Comparison of ENCODE assay signal across 7 fruit fly cellular contexts in the genomic region with DNA sequence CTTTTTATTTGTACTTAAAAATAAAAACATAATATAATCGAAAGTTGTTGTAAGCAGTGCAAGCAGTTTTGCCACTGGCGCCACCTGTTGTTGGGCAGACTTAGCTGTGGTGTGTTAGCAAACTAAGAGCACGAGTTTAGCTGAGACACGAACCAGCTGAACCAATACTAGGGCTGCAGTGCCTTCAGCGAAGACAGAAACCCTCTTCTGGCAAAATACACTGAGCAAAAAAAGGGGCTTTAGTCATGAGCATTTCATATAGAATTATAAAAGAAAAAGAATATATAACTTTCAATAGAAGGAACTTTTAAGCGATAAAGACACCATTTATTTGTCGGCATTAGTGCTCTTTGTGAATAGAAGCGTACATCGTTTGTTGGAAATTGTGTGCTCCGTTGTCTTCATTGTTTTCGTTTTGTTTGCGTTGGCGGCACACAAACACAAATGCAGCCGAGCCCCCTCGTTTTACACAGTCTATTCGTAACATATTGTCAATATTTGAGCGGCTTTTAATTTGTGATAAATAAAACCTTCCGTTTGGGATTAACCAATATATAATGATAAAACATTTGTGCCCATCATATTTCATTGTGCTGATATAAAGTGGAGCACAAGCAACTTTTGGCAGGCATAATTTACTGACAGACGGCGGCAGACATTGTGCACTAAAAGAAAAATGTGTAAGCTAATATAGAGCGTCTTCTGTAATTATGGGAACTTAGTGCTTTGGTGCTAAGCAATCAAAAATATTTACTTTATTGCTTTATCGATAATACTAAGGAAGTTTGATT.
TF ChIP-seq lines count a peak whose summit lies in the region.

No protein-coding gene starts in this region.

- TF ChIP-seq CTCF in S2 (optimal IDR thresholded peaks at IDR 0.05; lab: Kevin White, UChicago), result peak; percentile 94 to 98
- TF ChIP-seq CTCF in whole organism, embryonic (GFP tag; optimal IDR thresholded peaks at IDR 0.05; lab: Kevin White, UChicago), result peak; percentile 96

TF ChIP-seq in Kc167, 6 proteins besides CTCF, POLR2A, EP300 and RAD21:
- TF ChIP-seq Myc (optimal IDR thresholded peaks at IDR 0.05; lab: Kevin White, UChicago) (no peak), h (optimal IDR thresholded peaks at IDR 0.05; lab: Kevin White, UChicago) (peak; percentile 96)

TF ChIP-seq in whole organism, adult, 20 proteins besides CTCF, POLR2A, EP300 and RAD21 (continues in another document):
- TF ChIP-seq pad (GFP tag; optimal IDR thresholded peaks at IDR 0.05; lab: Kevin White, UChicago), result peak; percentile 23
- peak; percentile 24 for TF ChIP-seq tj (GFP tag; optimal IDR thresholded peaks at IDR 0.05; lab: Kevin White, UChicago)
- peak; percentile 63 for TF ChIP-seq CG11617 (GFP tag; optimal IDR thresholded peaks at IDR 0.05; lab: Kevin White, UChicago)
- peak; percentile 13 for TF ChIP-seq Hr96 (GFP tag; optimal IDR thresholded peaks at IDR 0.05; lab: Kevin White, UChicago)
- TF ChIP-seq toe (GFP tag; optimal IDR thresholded peaks at IDR 0.05; lab: Kevin White, UChicago), result peak; percentile 62
- TF ChIP-seq CG33017 (tag; optimal IDR thresholded peaks at IDR 0.05; lab: Kevin White, UChicago), result peak; percentile 46
- peak; percentile 41 for TF ChIP-seq Crg-1 (GFP tag; optimal IDR thresholded peaks at IDR 0.05; lab: Kevin White, UChicago)
- no peak for TF ChIP-seq kay (GFP tag; lab: Kevin White, UChicago; ENCODE audit: borderline replicate concordance)
- peak; percentile 47 for TF ChIP-seq CG14711 (tag; optimal IDR thresholded peaks at IDR 0.05; lab: Kevin White, UChicago)
- TF ChIP-seq Mnt (GFP tag; optimal IDR thresholded peaks at IDR 0.05; lab: Kevin White, UChicago), result peak; percentile 45
- peak; percentile 58 for TF ChIP-seq CG5204 (GFP tag; optimal IDR thresholded peaks at IDR 0.05; lab: Kevin White, UChicago)
- peak; percentile 46 for TF ChIP-seq CG1620 (GFP tag; optimal IDR thresholded peaks at IDR 0.05; lab: Kevin White, UChicago)
- no peak for TF ChIP-seq ovo (GFP tag; optimal IDR thresholded peaks at IDR 0.05; lab: Kevin White, UChicago)
- peak; percentile 58 for TF ChIP-seq CG7045 (GFP tag; optimal IDR thresholded peaks at IDR 0.05; lab: Kevin White, UChicago)
- peak; percentile 7 for TF ChIP-seq CG7101 (tag; optimal IDR thresholded peaks at IDR 0.05; lab: Kevin White, UChicago)

TF ChIP-seq in whole organism, embryonic, 481 proteins besides CTCF, POLR2A, EP300 and RAD21 (continues in another document):
- peak; percentile 34 for TF ChIP-seq CG7271 (tag; optimal IDR thresholded peaks at IDR 0.05; lab: Kevin White, UChicago)
- peak; percentile 78 for TF ChIP-seq Mad (GFP tag; optimal IDR thresholded peaks at IDR 0.05; lab: Kevin White, UChicago)
- peak; percentile 51 for TF ChIP-seq CG6254 (GFP tag; optimal IDR thresholded peaks at IDR 0.05; lab: Kevin White, UChicago)
- TF ChIP-seq CG4730 (GFP tag; IDR thresholded peaks at IDR 0.05; lab: Robert Waterston, UW), result peak; percentile 67
- TF ChIP-seq CG14710 (tag; optimal IDR thresholded peaks at IDR 0.05; lab: Kevin White, UChicago), result peak; percentile 65
- peak; percentile 14 for TF ChIP-seq NC2β (GFP tag; optimal IDR thresholded peaks at IDR 0.05; lab: Kevin White, UChicago)
- no peak for TF ChIP-seq fru (optimal IDR thresholded peaks at IDR 0.05; lab: Kevin White, UChicago)
- peak; percentile 52 for TF ChIP-seq Fer3 (tag; optimal IDR thresholded peaks at IDR 0.05; lab: Kevin White, UChicago)
- peak; percentile 15 for TF ChIP-seq Dp (GFP tag; optimal IDR thresholded peaks at IDR 0.05; lab: Kevin White, UChicago)
- TF ChIP-seq BtbVII (GFP tag; optimal IDR thresholded peaks at IDR 0.05; lab: Kevin White, UChicago), result peak; percentile 82
- TF ChIP-seq mam (GFP tag; optimal IDR thresholded peaks at IDR 0.05; lab: Kevin White, UChicago), result peak; percentile 73
- peak; percentile 79 for TF ChIP-seq so (GFP tag; IDR thresholded peaks at IDR 0.05; lab: Robert Waterston, UW)
- TF ChIP-seq CG31388 (GFP tag; optimal IDR thresholded peaks at IDR 0.05; lab: Kevin White, UChicago), result peak; percentile 44
- TF ChIP-seq tx (GFP tag; optimal IDR thresholded peaks at IDR 0.05; lab: Kevin White, UChicago), result peak; percentile 11
- TF ChIP-seq ap (GFP tag; IDR thresholded peaks at IDR 0.05; lab: Robert Waterston, UW), result peak; percentile 59
- peak; percentile 98 for TF ChIP-seq CG31365 (tag; optimal IDR thresholded peaks at IDR 0.05; lab: Kevin White, UChicago)

TF ChIP-seq in whole organism, prepupa, 60 proteins besides CTCF, POLR2A, EP300 and RAD21 (continues in another document):
- TF ChIP-seq CG6163 (GFP tag; IDR thresholded peaks at IDR 0.05; lab: Robert Waterston, UW) (peak; percentile 84), eg (GFP tag; IDR thresholded peaks at IDR 0.05; lab: Robert Waterston, UW) (peak; percentile 90), CG1621 (tag; optimal IDR thresholded peaks at IDR 0.05; lab: Kevin White, UChicago) (no peak), lz (GFP tag; optimal IDR thresholded peaks at IDR 0.05; lab: Kevin White, UChicago) (peak; percentile 51), CG8319 (GFP tag; optimal IDR thresholded peaks at IDR 0.05; lab: Kevin White, UChicago) (no peak), CG6276 (GFP tag; optimal IDR thresholded peaks at IDR 0.05; lab: Kevin White, UChicago) (peak; percentile 62), fd85E (GFP tag; optimal IDR thresholded peaks at IDR 0.05; lab: Kevin White, UChicago) (no peak), achi (GFP tag; optimal IDR thresholded peaks at IDR 0.05; lab: Kevin White, UChicago) (peak; percentile 47), CG11762 (GFP tag; optimal IDR thresholded peaks at IDR 0.05; lab: Kevin White, UChicago; ENCODE audit: insufficient read depth) (peak; percentile 44), pdm3 (GFP tag; optimal IDR thresholded peaks at IDR 0.05; lab: Kevin White, UChicago) (peak; percentile 58), CG11294 (GFP tag; IDR thresholded peaks at IDR 0.05; lab: Robert Waterston, UW) (peak; percentile 48; the same call in 1 of the 2 replicates), acj6 (GFP tag; optimal IDR thresholded peaks at IDR 0.05; lab: Kevin White, UChicago) (peak; percentile 57), Ets21C (GFP tag; optimal IDR thresholded peaks at IDR 0.05; lab: Kevin White, UChicago) (no peak), CG6792 (GFP tag; optimal IDR thresholded peaks at IDR 0.05; lab: Kevin White, UChicago) (peak; percentile 25), OdsH (GFP tag; optimal IDR thresholded peaks at IDR 0.05; lab: Kevin White, UChicago) (peak; percentile 37), CG3032 (tag; optimal IDR thresholded peaks at IDR 0.05; lab: Kevin White, UChicago) (peak; percentile 60)

TF ChIP-seq in whole organism, pupa, 21 proteins besides CTCF, POLR2A, EP300 and RAD21 (continues in another document):
- TF ChIP-seq CG4496 (GFP tag; IDR thresholded peaks at IDR 0.05; lab: Robert Waterston, UW), result peak; percentile 89
- TF ChIP-seq CG10348 (GFP tag; IDR thresholded peaks at IDR 0.05; lab: Robert Waterston, UW), result 0 out of 2 replicates have a peak, but pooled peaks have one; percentile 12
- peak; percentile 48 for TF ChIP-seq Snoo (tag; optimal IDR thresholded peaks at IDR 0.05; lab: Kevin White, UChicago)
- peak; percentile 52 for TF ChIP-seq CG8159 (tag; optimal IDR thresholded peaks at IDR 0.05; lab: Kevin White, UChicago)
- peak; percentile 38 for TF ChIP-seq CG8301 (tag; optimal IDR thresholded peaks at IDR 0.05; lab: Kevin White, UChicago)
- peak; percentile 52 for TF ChIP-seq CG32121 (GFP tag; IDR thresholded peaks at IDR 0.05; lab: Robert Waterston, UW)
- peak; percentile 74 for TF ChIP-seq CG12605 (GFP tag; IDR thresholded peaks at IDR 0.05; lab: Robert Waterston, UW)
- peak; percentile 65 for TF ChIP-seq CG17806 (tag; optimal IDR thresholded peaks at IDR 0.05; lab: Kevin White, UChicago)
- TF ChIP-seq CG15710 (tag; optimal IDR thresholded peaks at IDR 0.05; lab: Kevin White, UChicago), result no peak
- TF ChIP-seq CG34367 (tag; optimal IDR thresholded peaks at IDR 0.05; lab: Kevin White, UChicago), result peak; percentile 49
- TF ChIP-seq rn (GFP tag; IDR thresholded peaks at IDR 0.05; lab: Robert Waterston, UW), result peak; percentile 72
- peak; percentile 31 for TF ChIP-seq CG9948 (tag; optimal IDR thresholded peaks at IDR 0.05; lab: Kevin White, UChicago)
- TF ChIP-seq Pif1B (GFP tag; optimal IDR thresholded peaks at IDR 0.05; lab: Kevin White, UChicago), result peak; percentile 36
- TF ChIP-seq CG13204 (GFP tag; optimal IDR thresholded peaks at IDR 0.05; lab: Kevin White, UChicago), result no peak
- peak; percentile 85 for TF ChIP-seq Ets98B (GFP tag; IDR thresholded peaks at IDR 0.05; lab: Robert Waterston, UW)
- peak; percentile 79 for TF ChIP-seq Pif1A (GFP tag; optimal IDR thresholded peaks at IDR 0.05; lab: Kevin White, UChicago)
- peak; percentile 58 for TF ChIP-seq fd96Ca (GFP tag; IDR thresholded peaks at IDR 0.05; lab: Robert Waterston, UW)
- TF ChIP-seq CG14655 (GFP tag; optimal IDR thresholded peaks at IDR 0.05; lab: Kevin White, UChicago), result peak; percentile 61

TF ChIP-seq in whole organism, wandering third instar larva, 38 proteins besides CTCF, POLR2A, EP300 and RAD21 (continues in another document):
- TF ChIP-seq sage (GFP tag; optimal IDR thresholded peaks at IDR 0.05; lab: Kevin White, UChicago) (peak; percentile 34), ey (GFP tag; optimal IDR thresholded peaks at IDR 0.05; lab: Kevin White, UChicago) (peak; percentile 57), CG32264 (GFP tag; optimal IDR thresholded peaks at IDR 0.05; lab: Kevin White, UChicago) (no peak), sv (GFP tag; optimal IDR thresholded peaks at IDR 0.05; lab: Kevin White, UChicago) (peak; percentile 79), Sp1 (GFP tag; optimal IDR thresholded peaks at IDR 0.05; lab: Kevin White, UChicago) (peak; percentile 29), woc (GFP tag; optimal IDR thresholded peaks at IDR 0.05; lab: Kevin White, UChicago) (no peak), Abd-B (GFP tag; optimal IDR thresholded peaks at IDR 0.05; lab: Kevin White, UChicago) (no peak), GATAd (GFP tag; optimal IDR thresholded peaks at IDR 0.05; lab: Kevin White, UChicago) (no peak), CrebA (GFP tag; optimal IDR thresholded peaks at IDR 0.05; lab: Kevin White, UChicago; ENCODE audit: borderline replicate concordance) (no peak), brk (GFP tag; optimal IDR thresholded peaks at IDR 0.05; lab: Kevin White, UChicago) (peak; percentile 45), fru (GFP tag; optimal IDR thresholded peaks at IDR 0.05; lab: Kevin White, UChicago) (peak; percentile 42), pan (optimal IDR thresholded peaks at IDR 0.05; lab: Kevin White, UChicago) (no peak), Hr78 (GFP tag; optimal IDR thresholded peaks at IDR 0.05; lab: Kevin White, UChicago) (no peak), foxo (GFP tag; optimal IDR thresholded peaks at IDR 0.05; lab: Kevin White, UChicago) (peak in 1 of 2 experiments; percentile 54), N (GFP tag; optimal IDR thresholded peaks at IDR 0.05; lab: Kevin White, UChicago) (peak; percentile 42), dmrt93B (GFP tag; optimal IDR thresholded peaks at IDR 0.05; lab: Kevin White, UChicago) (peak; percentile 25), h (GFP tag; optimal IDR thresholded peaks at IDR 0.05; lab: Kevin White, UChicago) (peak; percentile 62), Rel (GFP tag; optimal IDR thresholded peaks at IDR 0.05; lab: Kevin White, UChicago) (peak; percentile 4), Rel (tag; optimal IDR thresholded peaks at IDR 0.05; lab: Kevin White, UChicago) (no peak), Dfd (GFP tag; optimal IDR thresholded peaks at IDR 0.05; lab: Kevin White, UChicago) (no peak)
